Worm (Caenorhabditis elegans) whole organism, L1 larva: ENCODE results near the gene mlt-11.

ENCODE experiments used
- C04F5.9 ChIP-seq: sonication (generic microtip); optimal IDR thresholded peaks from 2 replicates; lab custom pipeline; 2016; ENCODE audit warnings: missing genetic modification characterization, missing compliant biosample characterization
- C34B4.2 ChIP-seq: sonication (generic microtip); optimal IDR thresholded peaks from 2 replicates; lab custom pipeline; 2017; ENCODE audit warnings: mild to moderate bottlenecking, missing genetic modification characterization, missing compliant biosample characterization
- F16B12.6 ChIP-seq: fragments of 150-350 bp; optimal IDR thresholded peaks from 2 replicates; lab custom pipeline; 2014; ENCODE audit warnings: missing biosample characterization, missing genetic modification characterization
- Y116A8C.19 ChIP-seq: sonication (generic microtip); optimal IDR thresholded peaks from 2 replicates; lab custom pipeline; 2016; ENCODE audit warnings: missing compliant biosample characterization, missing genetic modification characterization, borderline replicate concordance
- aha-1 ChIP-seq: fragments of 150-350 bp; optimal IDR thresholded peaks from 2 replicates; lab custom pipeline; 2014; ENCODE audit warnings: missing biosample characterization, missing genetic modification characterization
- ama-1 ChIP-seq: fragments of 150-350 bp; optimal IDR thresholded peaks from 2 replicates; lab custom pipeline; 2014
- ceh-63 ChIP-seq: fragments of 200-800 bp; sonication (Bioruptor generic); optimal IDR thresholded peaks from 2 replicates; lab custom pipeline; 2018; ENCODE audit warnings: mild to moderate bottlenecking, missing genetic modification characterization, missing compliant biosample characterization
- ceh-88 ChIP-seq: fragments of 200-800 bp; sonication (Bioruptor generic); IDR thresholded peaks from 2 replicates; pipeline ENCODE4 v1.3.6; 2022; ENCODE audit warnings: missing genetic modification characterization, missing compliant biosample characterization
- ces-1 ChIP-seq: fragments of 150-350 bp; optimal IDR thresholded peaks from 2 replicates; lab custom pipeline; 2014; ENCODE audit warnings: missing biosample characterization, missing genetic modification reagents, missing genetic modification characterization
- dsc-1 ChIP-seq: sonication (generic microtip); optimal IDR thresholded peaks from 2 replicates; lab custom pipeline; 2016; ENCODE audit warnings: mild to moderate bottlenecking, missing genetic modification characterization, missing compliant biosample characterization
- efl-1 ChIP-seq, 4 experiments: fragments of 150-350 bp; optimal IDR thresholded peaks in 3 of 4; peaks in 1 of 4; 1 replicate in 1 of 4; 2 replicates in 3 of 4; lab custom pipeline; 2014; ENCODE audit warnings: missing biosample characterization in 2 of 4, missing genetic modification characterization in 2 of 4, missing genetic modification reagents in 2 of 4
- egl-13 ChIP-seq: sonication (generic microtip); optimal IDR thresholded peaks from 2 replicates; lab custom pipeline; 2016; ENCODE audit warnings: missing genotype, missing genetic modification reagents, missing genetic modification characterization, missing compliant biosample characterization
- elt-3 ChIP-seq, 6 experiments: fragments of 150-350 bp in 1 of 6; sonication (generic microtip); optimal IDR thresholded peaks; 2 replicates each; lab custom pipeline; 2017 to 2018; ENCODE audit warnings: missing biosample characterization in 6 of 6, missing genetic modification characterization in 6 of 6, inconsistent platforms in 1 of 6
- ets-5 ChIP-seq: fragments of 200-800 bp; sonication (Bioruptor generic); IDR thresholded peaks from 2 replicates; pipeline ENCODE4 v1.3.6; 2022; ENCODE audit warnings: missing genetic modification characterization, missing compliant biosample characterization
- fkh-4 ChIP-seq: sonication (generic microtip); optimal IDR thresholded peaks from 2 replicates; lab custom pipeline; 2016; ENCODE audit warnings: missing compliant biosample characterization, missing genetic modification characterization, borderline replicate concordance
- fkh-8 ChIP-seq: sonication (generic microtip); optimal IDR thresholded peaks from 2 replicates; lab custom pipeline; 2016; ENCODE audit warnings: mild to moderate bottlenecking, missing genetic modification characterization, missing compliant biosample characterization
- fos-1 ChIP-seq: fragments of 150-350 bp; optimal IDR thresholded peaks from 2 replicates; lab custom pipeline; 2014; ENCODE audit warnings: missing biosample characterization, missing genetic modification characterization
- grh-1 ChIP-seq: fragments of 200-800 bp; sonication (Bioruptor generic); IDR thresholded peaks from 2 replicates; pipeline ENCODE4 v1.3.6; 2022; ENCODE audit warnings: missing genetic modification reagents, missing genetic modification characterization, missing compliant biosample characterization
- hlh-4 ChIP-seq: sonication (generic microtip); optimal IDR thresholded peaks from 2 replicates; lab custom pipeline; 2016; ENCODE audit warnings: mild to moderate bottlenecking, missing genetic modification characterization, missing compliant biosample characterization
- isw-1 ChIP-seq: fragments of 200-800 bp; sonication (Bioruptor generic); IDR thresholded peaks from 2 replicates; pipeline ENCODE4 v1.3.6; 2022; ENCODE audit warnings: missing genetic modification characterization, missing compliant biosample characterization
- lin-13 ChIP-seq: fragments of 150-350 bp; optimal IDR thresholded peaks from 2 replicates; lab custom pipeline; 2014; ENCODE audit warnings: missing biosample characterization, missing genetic modification reagents, missing genetic modification characterization
- lin-35 ChIP-seq, 2 experiments: fragments of 150-350 bp; optimal IDR thresholded peaks; 2 replicates each; lab custom pipeline; 2014; ENCODE audit warnings: missing biosample characterization in 2 of 2, missing genetic modification characterization in 2 of 2, missing genetic modification reagents in 2 of 2
- lin-39 ChIP-seq: fragments of 150-350 bp; optimal IDR thresholded peaks from 2 replicates; lab custom pipeline; 2014; ENCODE audit warnings: missing biosample characterization, missing genetic modification reagents, missing genetic modification characterization
- mab-9 ChIP-seq: fragments of 200-800 bp; sonication (Bioruptor generic); IDR thresholded peaks from 2 replicates; pipeline ENCODE4 v1.3.6; 2022; ENCODE audit warnings: missing genetic modification reagents, missing genetic modification characterization, missing compliant biosample characterization
- mdl-1 ChIP-seq, 2 experiments: fragments of 150-350 bp; optimal IDR thresholded peaks; 2 replicates each; lab custom pipeline; 2014 to 2017; ENCODE audit warnings: missing biosample characterization in 2 of 2, missing genetic modification characterization in 2 of 2, inconsistent platforms in 1 of 2
- mep-1 ChIP-seq: fragments of 150-350 bp; optimal IDR thresholded peaks from 2 replicates; lab custom pipeline; 2014; ENCODE audit warnings: missing biosample characterization, missing genetic modification characterization
- nhr-12 ChIP-seq: sonication (generic microtip); optimal IDR thresholded peaks from 2 replicates; lab custom pipeline; 2017; ENCODE audit warnings: missing biosample characterization, missing genetic modification characterization
- nhr-19 ChIP-seq: fragments of 200-800 bp; sonication (Bioruptor generic); conservative IDR thresholded peaks from 2 replicates; pipeline ENCODE4 v1.3.6; 2022; ENCODE audit warnings: missing genetic modification characterization, missing compliant biosample characterization
- nhr-237 ChIP-seq: fragments of 150-350 bp; optimal IDR thresholded peaks from 2 replicates; lab custom pipeline; 2014; ENCODE audit warnings: missing biosample characterization, missing genetic modification characterization
- nhr-71 ChIP-seq: sonication (generic microtip); optimal IDR thresholded peaks from 2 replicates; lab custom pipeline; 2016; ENCODE audit warnings: mild to moderate bottlenecking, missing genetic modification characterization, moderate library complexity, missing compliant biosample characterization
- nhr-76 ChIP-seq: sonication (generic microtip); optimal IDR thresholded peaks from 2 replicates; lab custom pipeline; 2017; ENCODE audit warnings: missing biosample characterization, missing genetic modification characterization
- pag-3 ChIP-seq: sonication (generic microtip); optimal IDR thresholded peaks from 2 replicates; lab custom pipeline; 2017; ENCODE audit warnings: missing genetic modification characterization, mild to moderate bottlenecking, missing compliant biosample characterization, antibody characterized with exemption, borderline replicate concordance; ENCODE audit not compliant: insufficient read depth
- pax-3 ChIP-seq: fragments of 200-800 bp; sonication (Bioruptor generic); optimal IDR thresholded peaks from 2 replicates; lab custom pipeline; 2018; ENCODE audit warnings: mild to moderate bottlenecking, missing genetic modification characterization, moderate library complexity, missing compliant biosample characterization
- sptf-1 ChIP-seq: fragments of 150-350 bp; optimal IDR thresholded peaks from 2 replicates; lab custom pipeline; 2014; ENCODE audit warnings: missing biosample characterization, missing genetic modification characterization
- unc-30 ChIP-seq: sonication (generic microtip); optimal IDR thresholded peaks from 2 replicates; lab custom pipeline; 2017; ENCODE audit warnings: missing biosample characterization, missing genetic modification characterization
- unc-86 ChIP-seq: sonication (generic microtip); optimal IDR thresholded peaks from 2 replicates; lab custom pipeline; 2016; ENCODE audit warnings: missing genetic modification characterization, missing compliant biosample characterization
- zag-1 ChIP-seq: fragments of 150-350 bp; optimal IDR thresholded peaks from 2 replicates; lab custom pipeline; 2014; ENCODE audit warnings: missing biosample characterization, missing genetic modification characterization
- ztf-11 ChIP-seq, 2 experiments: sonication (generic microtip); optimal IDR thresholded peaks; 2 replicates each; lab custom pipeline; 2016 to 2017; ENCODE audit warnings: missing genetic modification characterization in 2 of 2, missing biosample characterization in 1 of 2, missing compliant biosample characterization in 1 of 2
- ztf-4 ChIP-seq: fragments of 150-350 bp; optimal IDR thresholded peaks from 2 replicates; lab custom pipeline; 2014; ENCODE audit warnings: missing biosample characterization, missing genetic modification characterization

The mlt-11 gene

ce11 chrV:20654350-20654749 is 12.7 kb upstream of the mlt-11 start, which contains the start of gene mnr-1:
mnr-1 (plus strand) TSS chrV:20654650.
- TF ChIP-seq mep-1 (tag; lab: Kevin White, UChicago) (no peak), ceh-63 (no peak), Y116A8C.19 (no peak), pax-3 (tag; lab: Kevin White, UChicago) (no peak), nhr-237 (tag; lab: Kevin White, UChicago) (no peak), nhr-19 (no peak), hlh-4 (tag; lab: Kevin White, UChicago) (no peak), ets-5 (no peak), isw-1 (GFP tag; lab: Robert Waterston, UW) (no peak), zag-1 (no peak), nhr-12 (tag; lab: Kevin White, UChicago) (no peak), mab-9 (GFP tag; lab: Robert Waterston, UW) (no peak), pag-3 (tag; lab: Kevin White, UChicago) (no peak), fkh-8 (tag; lab: Kevin White, UChicago) (no peak), ztf-11 (tag; optimal IDR thresholded peaks at IDR 0.05; lab: Kevin White, UChicago) (no peak), fkh-4 (tag; lab: Kevin White, UChicago) (no peak), F16B12.6 (no peak), lin-39 (tag; lab: Kevin White, UChicago) (no peak), C34B4.2 (no peak)

- TF ChIP-seq sptf-1 (no peak), dsc-1 (no peak), mdl-1 (tag; optimal IDR thresholded peaks at IDR 0.05; lab: Kevin White, UChicago) (no peak), grh-1 (no peak), Y116A8C.19 (no peak), egl-13 (tag; lab: Kevin White, UChicago) (no peak), unc-86 (tag; lab: Kevin White, UChicago) (no peak), fkh-4 (tag; lab: Kevin White, UChicago) (no peak), fos-1 (tag; lab: Kevin White, UChicago) (no peak), efl-1 (optimal IDR thresholded peaks at IDR 0.05; lab: Kevin White, UChicago) (no peak), efl-1 (GFP tag; optimal IDR thresholded peaks at IDR 0.05 in 1 of 2; lab: Kevin White, UChicago) (no peak), ceh-88 (no peak), ztf-4 (tag; lab: Kevin White, UChicago) (no peak), ces-1 (GFP tag; lab: Kevin White, UChicago) (no peak)
Observed at ce11 chrV:20655174-20655573, 11.8 kb upstream of the mlt-11 start.

ce11 chrV:20656626-20657025 is 10.4 kb upstream of the mlt-11 start:
- TF ChIP-seq pax-3 (tag; lab: Kevin White, UChicago) (no peak), nhr-71 (tag; lab: Kevin White, UChicago) (no peak), nhr-19 (no peak), C04F5.9 (tag; lab: Kevin White, UChicago) (no peak), nhr-76 (tag; lab: Kevin White, UChicago) (no peak)

- TF ChIP-seq unc-30 (tag; lab: Kevin White, UChicago) = no peak
- TF ChIP-seq mep-1 (tag; lab: Kevin White, UChicago) = no peak
- TF ChIP-seq lin-35 (GFP tag; optimal IDR thresholded peaks at IDR 0.05; lab: Kevin White, UChicago) = peak in 1 of 2 experiments; percentile 13
- TF ChIP-seq ama-1 (lab: Kevin White, UChicago) = no peak
- TF ChIP-seq dsc-1 = no peak
- no peak for TF ChIP-seq aha-1
- TF ChIP-seq C04F5.9 (tag; lab: Kevin White, UChicago) = no peak
- peak in 1 of 6 experiments; percentile 47 for TF ChIP-seq elt-3 (tag; optimal IDR thresholded peaks at IDR 0.05; lab: Kevin White, UChicago)
- TF ChIP-seq lin-13 (GFP tag; lab: Kevin White, UChicago) = no peak
Observed at ce11 chrV:20660025-20660424, 7.0 kb upstream of the mlt-11 start, which contains the start of gene W01F3.2. W01F3.2 (plus strand) TSS chrV:20660325.
